Worm (Caenorhabditis elegans) whole organism, L2 larva: ENCODE data around the gene rsks-1.

ENCODE experiments used
- C34F6.9 ChIP-seq: fragments of 150-350 bp; optimal IDR thresholded peaks from 2 replicates; lab custom pipeline; 2014; ENCODE audit warnings: missing biosample characterization, missing genetic modification characterization
- F13H6.1 ChIP-seq: sonication (generic microtip); optimal IDR thresholded peaks from 2 replicates; lab custom pipeline; 2016; ENCODE audit warnings: missing genetic modification characterization, missing compliant biosample characterization
- alr-1 ChIP-seq: fragments of 150-350 bp; optimal IDR thresholded peaks from 2 replicates; lab custom pipeline; 2014; ENCODE audit warnings: missing biosample characterization, missing genetic modification characterization
- blmp-1 ChIP-seq: sonication (generic microtip); optimal IDR thresholded peaks from 2 replicates; lab custom pipeline; 2017; ENCODE audit warnings: missing genetic modification characterization, mild to moderate bottlenecking, missing compliant biosample characterization, antibody characterized with exemption, moderate library complexity; ENCODE audit not compliant: insufficient read depth
- ceh-16 ChIP-seq: fragments of 150-350 bp; optimal IDR thresholded peaks from 2 replicates; lab custom pipeline; 2014; ENCODE audit warnings: missing biosample characterization, missing genetic modification characterization
- ceh-82 ChIP-seq: fragments of 150-350 bp; optimal IDR thresholded peaks from 2 replicates; lab custom pipeline; 2014; ENCODE audit warnings: missing biosample characterization, missing genetic modification characterization
- crh-2 ChIP-seq: sonication (generic microtip); optimal IDR thresholded peaks from 2 replicates; lab custom pipeline; 2017; ENCODE audit warnings: missing biosample characterization, missing genetic modification characterization
- dmd-4 ChIP-seq: sonication (generic microtip); optimal IDR thresholded peaks from 2 replicates; lab custom pipeline; 2017; ENCODE audit warnings: missing biosample characterization, missing genetic modification characterization
- egl-27 ChIP-seq: sonication (generic microtip); optimal IDR thresholded peaks from 3 replicates; lab custom pipeline; 2017; ENCODE audit warnings: missing biosample characterization, missing genetic modification reagents, missing genetic modification characterization
- elt-1 ChIP-seq: fragments of 150-350 bp; optimal IDR thresholded peaks from 2 replicates; lab custom pipeline; 2014; ENCODE audit warnings: missing biosample characterization, missing genetic modification characterization
- gmeb-1 ChIP-seq: fragments of 150-350 bp; optimal IDR thresholded peaks from 2 replicates; lab custom pipeline; 2014; ENCODE audit warnings: missing biosample characterization, missing genetic modification characterization
- lin-11 ChIP-seq: fragments of 150-350 bp; sonication (generic microtip); optimal IDR thresholded peaks from 2 replicates; lab custom pipeline; 2014; ENCODE audit warnings: missing biosample characterization, missing genetic modification characterization, inconsistent platforms, mixed read lengths
- mab-5 ChIP-seq: fragments of 150-350 bp; optimal IDR thresholded peaks from 2 replicates; lab custom pipeline; 2014; ENCODE audit warnings: missing biosample characterization, missing genetic modification characterization
- mbf-1 ChIP-seq: sonication (generic microtip); optimal IDR thresholded peaks from 2 replicates; lab custom pipeline; 2017; ENCODE audit warnings: missing biosample characterization, missing genetic modification characterization
- nhr-10 ChIP-seq: sonication (generic microtip); optimal IDR thresholded peaks from 2 replicates; lab custom pipeline; 2017; ENCODE audit warnings: missing biosample characterization, missing genetic modification characterization
- nhr-11 ChIP-seq: fragments of 150-350 bp; optimal IDR thresholded peaks from 2 replicates; lab custom pipeline; 2014; ENCODE audit warnings: missing biosample characterization, missing genetic modification characterization
- nhr-12 ChIP-seq: fragments of 150-350 bp; optimal IDR thresholded peaks from 2 replicates; lab custom pipeline; 2014; ENCODE audit warnings: missing biosample characterization, missing genetic modification characterization
- nhr-129 ChIP-seq: fragments of 150-350 bp; optimal IDR thresholded peaks from 2 replicates; lab custom pipeline; 2014; ENCODE audit warnings: missing biosample characterization, missing genetic modification characterization
- nhr-21 ChIP-seq: fragments of 150-350 bp; optimal IDR thresholded peaks from 2 replicates; lab custom pipeline; 2014; ENCODE audit warnings: missing biosample characterization, missing genetic modification characterization
- nhr-237 ChIP-seq: fragments of 150-350 bp; optimal IDR thresholded peaks from 2 replicates; lab custom pipeline; 2014; ENCODE audit warnings: missing biosample characterization, missing genetic modification characterization
- nhr-25 ChIP-seq: fragments of 150-350 bp; sonication (generic microtip); optimal IDR thresholded peaks from 3 replicates; lab custom pipeline; 2014; ENCODE audit warnings: missing biosample characterization, missing genetic modification characterization
- nhr-6 ChIP-seq: fragments of 150-350 bp; optimal IDR thresholded peaks from 2 replicates; lab custom pipeline; 2014; ENCODE audit warnings: missing biosample characterization, missing genetic modification characterization
- peb-1 ChIP-seq: fragments of 150-350 bp; optimal IDR thresholded peaks from 2 replicates; lab custom pipeline; 2014; ENCODE audit warnings: missing biosample characterization, missing genetic modification characterization
- sem-4 ChIP-seq: fragments of 150-350 bp; optimal IDR thresholded peaks from 2 replicates; lab custom pipeline; 2014; ENCODE audit warnings: missing biosample characterization, missing genetic modification reagents, missing genetic modification characterization
- skn-1 ChIP-seq: sonication (generic microtip); optimal IDR thresholded peaks from 2 replicates; lab custom pipeline; 2017; ENCODE audit warnings: missing biosample characterization, missing genetic modification characterization
- sma-3 ChIP-seq: sonication (generic microtip); optimal IDR thresholded peaks from 2 replicates; lab custom pipeline; 2016; ENCODE audit warnings: missing genetic modification reagents, missing genetic modification characterization, missing compliant biosample characterization
- sma-9 ChIP-seq, 2 experiments: fragments of 150-350 bp in 1 of 2; sonication (generic microtip) in 1 of 2; optimal IDR thresholded peaks; 2 replicates each; lab custom pipeline; 2014 to 2016; ENCODE audit warnings: missing genetic modification characterization in 2 of 2, mild to moderate bottlenecking in 1 of 2, missing biosample characterization in 1 of 2, missing compliant biosample characterization in 1 of 2, missing genetic modification reagents in 1 of 2, moderate library complexity in 1 of 2
- snpc-4 ChIP-seq: fragments of 150-350 bp; optimal IDR thresholded peaks from 2 replicates; lab custom pipeline; 2014; ENCODE audit warnings: missing biosample characterization, missing genetic modification characterization
- unc-55 ChIP-seq: fragments of 150-350 bp; sonication (generic microtip); optimal IDR thresholded peaks from 3 replicates; lab custom pipeline; 2014; ENCODE audit warnings: missing biosample characterization, missing genetic modification reagents, missing genetic modification characterization
- unc-62 ChIP-seq: fragments of 150-350 bp; optimal IDR thresholded peaks from 2 replicates; lab custom pipeline; 2014; ENCODE audit warnings: missing biosample characterization, missing genetic modification reagents, missing genetic modification characterization
- ztf-1 ChIP-seq: fragments of 200-800 bp; sonication (Bioruptor generic); conservative IDR thresholded peaks from 2 replicates; pipeline ENCODE4 v1.3.6; 2022; ENCODE audit warnings: missing genetic modification characterization, missing compliant biosample characterization
- ztf-11 ChIP-seq: sonication (generic microtip); optimal IDR thresholded peaks from 2 replicates; lab custom pipeline; 2017; ENCODE audit warnings: missing biosample characterization, missing genetic modification characterization

rsks-1 gene

DNA sequence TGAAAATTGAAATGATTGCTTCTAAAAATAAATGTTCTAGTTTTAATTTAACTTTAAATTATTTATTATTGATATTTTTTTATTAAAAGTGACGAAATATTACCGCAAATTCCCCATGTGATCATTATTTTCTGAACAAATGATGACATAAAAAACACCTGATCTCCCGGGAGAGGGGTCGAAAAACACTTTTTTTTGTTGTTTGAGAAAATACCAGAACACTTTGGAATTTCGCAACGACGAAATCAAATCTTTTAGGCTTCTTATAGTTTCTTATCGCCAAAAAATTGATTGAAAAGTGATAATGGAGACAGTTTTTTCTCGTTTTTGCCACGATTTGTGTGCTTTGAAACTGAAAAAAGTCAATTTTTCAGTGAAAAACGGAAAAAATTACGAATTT lies 582 bp upstream of the rsks-1 start:
- TF ChIP-seq snpc-4 (tag; lab: Kevin White, UChicago) = no peak
- TF ChIP-seq gmeb-1 (tag; lab: Kevin White, UChicago) = peak; percentile 18
- TF ChIP-seq, all 48 proteins: peak for 1

DNA sequence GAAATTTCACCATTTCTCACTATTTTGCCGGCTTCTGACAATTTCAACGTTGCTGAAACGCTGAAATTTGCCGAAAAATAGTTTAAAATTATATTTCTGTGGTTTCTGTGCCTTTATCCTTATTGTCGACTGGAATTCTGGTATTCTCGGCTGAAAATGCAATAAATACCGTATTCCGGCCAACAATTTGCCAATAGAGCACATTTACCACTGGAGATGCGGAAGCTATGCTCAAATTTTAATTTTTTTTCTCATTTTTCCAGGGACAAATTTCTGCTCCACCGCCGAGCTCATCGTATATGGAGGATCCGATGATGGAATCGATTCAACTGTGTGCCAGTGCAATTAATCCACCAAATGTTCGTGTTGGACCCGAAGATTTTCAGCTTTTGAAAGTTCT lies 1.7 kb downstream of the rsks-1 start:
- TF ChIP-seq F13H6.1 (tag; lab: Kevin White, UChicago) = no peak
- no peak for TF ChIP-seq crh-2
- TF ChIP-seq nhr-10 = no peak
- no peak for TF ChIP-seq gmeb-1 (tag; lab: Kevin White, UChicago)
- TF ChIP-seq elt-1 = no peak
- TF ChIP-seq egl-27 (tag; lab: Kevin White, UChicago) = no peak
- TF ChIP-seq peb-1 (tag; lab: Kevin White, UChicago) = no peak
- TF ChIP-seq unc-62 = no peak
- no peak for TF ChIP-seq nhr-11 (tag; lab: Kevin White, UChicago)
- TF ChIP-seq ztf-1 (GFP tag; lab: Robert Waterston, UW) = no peak

DNA sequence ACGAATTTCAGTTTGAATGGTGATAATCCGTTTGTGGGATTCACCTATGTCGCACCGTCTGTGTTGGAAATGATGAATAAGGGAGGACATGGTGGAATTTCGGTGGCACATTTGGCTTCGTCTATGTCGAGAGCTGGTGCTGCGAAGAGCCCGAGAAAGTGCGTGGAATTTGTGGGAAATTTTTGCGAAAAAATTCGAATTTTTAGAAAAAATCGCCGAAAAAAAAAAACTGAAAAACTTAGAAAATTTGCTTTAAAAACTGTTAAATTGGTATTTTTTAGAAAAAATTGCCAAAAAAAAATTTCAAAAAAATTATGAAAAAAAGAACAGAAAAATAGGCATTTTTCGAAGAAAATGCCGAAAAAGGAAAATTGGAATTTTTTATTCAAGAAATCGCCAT lies 4.0 kb downstream of the rsks-1 start:
- TF ChIP-seq mbf-1 (tag; lab: Kevin White, UChicago) = no peak
- no peak for TF ChIP-seq ceh-82
- no peak for TF ChIP-seq nhr-6 (tag; lab: Kevin White, UChicago)
- TF ChIP-seq skn-1 (tag; lab: Kevin White, UChicago) = no peak
- TF ChIP-seq nhr-11 (tag; lab: Kevin White, UChicago) = no peak
- TF ChIP-seq egl-27 (tag; lab: Kevin White, UChicago) = no peak
- no peak for TF ChIP-seq nhr-237 (tag; lab: Kevin White, UChicago)
- no peak for TF ChIP-seq peb-1 (tag; lab: Kevin White, UChicago)
- no peak for TF ChIP-seq nhr-25 (tag; lab: Kevin White, UChicago)
- no peak for TF ChIP-seq lin-11 (tag; lab: Kevin White, UChicago)

DNA sequence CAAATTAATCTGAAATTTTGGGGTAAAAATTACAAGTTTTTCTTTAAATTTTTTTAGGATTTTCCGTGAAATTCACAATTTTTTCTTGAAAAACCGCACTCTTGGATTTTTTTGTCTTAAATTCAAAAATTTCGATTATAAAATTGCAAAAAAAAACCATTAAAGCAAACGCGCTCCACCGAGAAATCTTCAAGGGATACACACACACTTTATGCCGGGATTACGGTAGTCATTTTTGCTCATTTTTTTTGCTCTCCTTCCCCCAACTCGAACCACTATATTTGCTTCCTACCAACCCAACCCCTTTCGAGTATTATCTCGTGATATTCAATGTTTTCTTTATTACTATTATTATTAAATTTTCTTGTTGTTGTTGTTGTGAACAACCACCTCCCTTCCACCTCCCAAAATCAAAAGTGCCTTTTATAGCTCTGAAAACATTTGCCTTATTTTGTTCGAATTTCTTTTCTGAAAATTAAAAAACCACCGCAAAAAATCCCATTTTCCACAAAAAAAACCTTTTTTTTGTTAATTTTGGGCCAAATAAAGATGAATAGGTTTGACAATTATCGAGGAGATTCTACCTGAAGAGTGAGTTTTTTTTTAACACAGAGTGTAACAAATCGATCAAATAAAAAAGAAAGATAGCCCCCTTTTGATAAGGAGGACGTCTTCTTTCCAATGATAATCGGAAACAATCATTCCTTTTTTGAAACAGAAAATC lies 7.0 kb downstream of the rsks-1 start, which contains the start of gene Y47D3A.32:
TSS of gene Y47D3A.32 (plus strand) at position 674 of the 724 bp plus-strand sequence.
- no peak for TF ChIP-seq ztf-1 (GFP tag; lab: Robert Waterston, UW)
- TF ChIP-seq sem-4 = no peak
- TF ChIP-seq ceh-16 = no peak
- TF ChIP-seq alr-1 (tag; lab: Kevin White, UChicago) = no peak
- TF ChIP-seq sma-3 = no peak
- TF ChIP-seq nhr-12 = no peak
- no peak for TF ChIP-seq unc-55 (GFP tag; lab: Kevin White, UChicago)

DNA sequence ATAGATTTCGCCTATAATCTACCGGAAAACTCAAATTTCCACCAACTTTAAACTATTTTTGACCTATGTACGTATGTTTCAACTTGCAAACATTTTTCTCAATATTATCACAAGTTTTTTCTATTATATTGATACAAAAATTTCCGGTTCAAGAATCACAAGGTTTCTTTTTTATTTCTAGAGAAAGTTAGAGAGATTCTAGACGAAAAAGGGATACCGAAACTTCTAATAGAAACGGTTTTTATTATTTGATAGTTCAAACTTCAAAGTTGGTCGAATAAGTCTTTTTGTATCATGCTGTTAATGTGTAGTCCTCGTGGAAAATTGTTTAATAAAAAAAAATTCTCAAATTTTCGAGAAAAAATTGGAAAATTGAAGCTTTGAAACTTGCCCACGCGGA lies 10.2 kb downstream of the rsks-1 start:
- TF ChIP-seq dmd-4 (no peak), sma-3 (peak; percentile 23), blmp-1 (tag; lab: Kevin White, UChicago) (peak; percentile 70), nhr-21 (tag; lab: Kevin White, UChicago) (peak; percentile 38), nhr-25 (tag; lab: Kevin White, UChicago) (peak; percentile 82), sma-9 (GFP tag; optimal IDR thresholded peaks at IDR 0.05; lab: Kevin White, UChicago) (peak; percentile 75), sma-9 (tag; optimal IDR thresholded peaks at IDR 0.05; lab: Kevin White, UChicago) (no peak), gmeb-1 (tag; lab: Kevin White, UChicago) (peak; percentile 23), mab-5 (tag; lab: Kevin White, UChicago) (no peak), ztf-11 (tag; lab: Kevin White, UChicago) (no peak), nhr-129 (tag; lab: Kevin White, UChicago) (no peak)

DNA sequence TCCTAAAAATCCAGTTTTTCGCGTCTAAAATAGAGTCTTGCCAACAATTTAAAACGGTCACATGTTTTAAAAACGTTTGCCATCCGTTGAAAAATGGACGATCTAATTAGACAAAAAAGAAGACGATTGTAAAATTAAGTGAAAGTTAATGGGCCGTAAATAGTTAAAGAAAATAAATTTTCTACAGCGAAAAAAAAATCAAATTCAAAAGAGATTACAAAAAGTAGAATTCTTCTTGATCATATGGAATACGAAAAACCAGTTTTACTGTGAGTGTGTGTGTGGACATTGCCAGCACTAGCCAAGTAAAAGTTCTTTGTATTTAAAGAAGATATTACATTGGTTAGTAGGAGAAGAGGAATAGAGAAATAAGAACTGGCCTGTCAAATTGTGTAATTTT lies 17.2 kb downstream of the rsks-1 start:
- TF ChIP-seq nhr-25 (tag; lab: Kevin White, UChicago) (peak; percentile 88), C34F6.9 (tag; lab: Kevin White, UChicago) (peak; percentile 12), sma-3 (peak; percentile 3), blmp-1 (tag; lab: Kevin White, UChicago) (peak; percentile 88), lin-11 (tag; lab: Kevin White, UChicago) (no peak), sem-4 (peak; percentile 31)
